Comparison of ENCODE assay signal across 5 fruit fly cellular contexts in genomic region chr2L:131466-132270, dm6.
TF ChIP-seq lines count a peak whose summit lies in the region.

Gene Gs1, plus strand, starts transcription at chr2L:132077.

- peak; percentile 41 for TF ChIP-seq CTCF in whole organism, embryonic (GFP tag; optimal IDR thresholded peaks at IDR 0.05; lab: Kevin White, UChicago)

TF ChIP-seq in whole organism, adult, 20 proteins besides CTCF, POLR2A, EP300 and RAD21 (continues in another document):
- peak; percentile 10 for TF ChIP-seq Hr96 (GFP tag; optimal IDR thresholded peaks at IDR 0.05; lab: Kevin White, UChicago)
- peak; percentile 12 for TF ChIP-seq CG7045 (GFP tag; optimal IDR thresholded peaks at IDR 0.05; lab: Kevin White, UChicago)
- peak; percentile 37 for TF ChIP-seq CG1620 (GFP tag; optimal IDR thresholded peaks at IDR 0.05; lab: Kevin White, UChicago)
- TF ChIP-seq toe (GFP tag; optimal IDR thresholded peaks at IDR 0.05; lab: Kevin White, UChicago), result peak; percentile 43
- TF ChIP-seq CG5204 (GFP tag; optimal IDR thresholded peaks at IDR 0.05; lab: Kevin White, UChicago), result no peak
- peak; percentile 8 for TF ChIP-seq CG11617 (GFP tag; optimal IDR thresholded peaks at IDR 0.05; lab: Kevin White, UChicago)
- peak; percentile 68 for TF ChIP-seq CG12768 (GFP tag; optimal IDR thresholded peaks at IDR 0.05; lab: Kevin White, UChicago)
- TF ChIP-seq tj (GFP tag; optimal IDR thresholded peaks at IDR 0.05; lab: Kevin White, UChicago), result peak; percentile 26
- TF ChIP-seq CG14711 (tag; optimal IDR thresholded peaks at IDR 0.05; lab: Kevin White, UChicago), result peak; percentile 29
- peak; percentile 19 for TF ChIP-seq CG7101 (tag; optimal IDR thresholded peaks at IDR 0.05; lab: Kevin White, UChicago)
- TF ChIP-seq kay (GFP tag; lab: Kevin White, UChicago; ENCODE audit: borderline replicate concordance), result peak; percentile 86
- TF ChIP-seq cnc (optimal IDR thresholded peaks at IDR 0.05; lab: Kevin White, UChicago), result no peak
- no peak for TF ChIP-seq CG33017 (tag; optimal IDR thresholded peaks at IDR 0.05; lab: Kevin White, UChicago)
- TF ChIP-seq bab1 (GFP tag; optimal IDR thresholded peaks at IDR 0.05; lab: Kevin White, UChicago), result peak; percentile 64
- peak; percentile 95 for TF ChIP-seq pad (GFP tag; optimal IDR thresholded peaks at IDR 0.05; lab: Kevin White, UChicago)
- no peak for TF ChIP-seq Crg-1 (GFP tag; optimal IDR thresholded peaks at IDR 0.05; lab: Kevin White, UChicago)
- TF ChIP-seq cic (GFP tag; optimal IDR thresholded peaks at IDR 0.05; lab: Kevin White, UChicago), result peak; percentile 68
- peak; percentile 21 for TF ChIP-seq Mnt (GFP tag; optimal IDR thresholded peaks at IDR 0.05; lab: Kevin White, UChicago)

TF ChIP-seq in whole organism, embryonic, 481 proteins besides CTCF, POLR2A, EP300 and RAD21 (continues in another document):
- TF ChIP-seq jumu (GFP tag; optimal IDR thresholded peaks at IDR 0.05; lab: Kevin White, UChicago) (no peak), Nf-YB (GFP tag; optimal IDR thresholded peaks at IDR 0.05; lab: Kevin White, UChicago) (peak; percentile 65), ftz-f1 (GFP tag; optimal IDR thresholded peaks at IDR 0.05; lab: Kevin White, UChicago) (peak; percentile 89), bbx (GFP tag; IDR thresholded peaks at IDR 0.05; lab: Robert Waterston, UW; ENCODE audit: partially characterized antibody) (peak; percentile 65; the same call in 1 of the 2 replicates), CG32767 (GFP tag; IDR thresholded peaks at IDR 0.05; lab: Robert Waterston, UW) (peak; percentile 49; the same call in 1 of the 2 replicates), bab2 (GFP tag; optimal IDR thresholded peaks at IDR 0.05; lab: Kevin White, UChicago) (no peak), onecut (GFP tag; IDR thresholded peaks at IDR 0.05; lab: Robert Waterston, UW) (peak; percentile 23; the same call in 1 of the 2 replicates), Blimp-1 (GFP tag; optimal IDR thresholded peaks at IDR 0.05; lab: Kevin White, UChicago) (peak; percentile 87), sens (GFP tag; lab: Kevin White, UChicago) (peak; percentile 59), MBD-R2 (GFP tag; IDR thresholded peaks at IDR 0.05; lab: Robert Waterston, UW) (peak; percentile 18; the same call in 1 of the 2 replicates), CG15514 (GFP tag; optimal IDR thresholded peaks at IDR 0.05; lab: Kevin White, UChicago) (peak; percentile 44), abd-A (tag; optimal IDR thresholded peaks at IDR 0.05; lab: Kevin White, UChicago) (peak; percentile 79), CG16779 (GFP tag; IDR thresholded peaks at IDR 0.05; lab: Robert Waterston, UW) (0 out of 2 replicates have a peak, but pooled peaks have one; percentile 12), pb (GFP tag; optimal IDR thresholded peaks at IDR 0.05; lab: Kevin White, UChicago) (peak; percentile 30), crol (GFP tag; IDR thresholded peaks at IDR 0.05; lab: Robert Waterston, UW) (peak; percentile 32; the same call in 1 of the 2 replicates), CG1529 (GFP tag; optimal IDR thresholded peaks at IDR 0.05; lab: Kevin White, UChicago) (peak; percentile 17), oc (tag; optimal IDR thresholded peaks at IDR 0.05; lab: Kevin White, UChicago) (peak; percentile 48)

TF ChIP-seq in whole organism, prepupa, 60 proteins besides CTCF, POLR2A, EP300 and RAD21 (continues in another document):
- TF ChIP-seq svp (GFP tag; lab: Kevin White, UChicago) (peak; percentile 75), salr (GFP tag; optimal IDR thresholded peaks at IDR 0.05; lab: Kevin White, UChicago) (peak in 1 of 2 experiments; percentile 21), CG8119 (GFP tag; IDR thresholded peaks at IDR 0.05; lab: Robert Waterston, UW) (peak; percentile 57; the same call in 2 of the 3 replicates), CG6276 (GFP tag; optimal IDR thresholded peaks at IDR 0.05; lab: Kevin White, UChicago) (peak; percentile 86), ss (GFP tag; optimal IDR thresholded peaks at IDR 0.05; lab: Kevin White, UChicago) (peak; percentile 58 to 72), Eip78C (GFP tag; lab: Kevin White, UChicago) (peak; percentile 87), Sox14 (GFP tag; optimal IDR thresholded peaks at IDR 0.05; lab: Kevin White, UChicago) (peak; percentile 72), esn (GFP tag; optimal IDR thresholded peaks at IDR 0.05; lab: Kevin White, UChicago) (peak; percentile 24), CG3919 (GFP tag; optimal IDR thresholded peaks at IDR 0.05; lab: Kevin White, UChicago) (peak; percentile 24), CG15336 (GFP tag; IDR thresholded peaks at IDR 0.05; lab: Robert Waterston, UW) (peak; percentile 55; the same call in 1 of the 2 replicates), acj6 (GFP tag; optimal IDR thresholded peaks at IDR 0.05; lab: Kevin White, UChicago) (no peak), CG34406 (GFP tag; optimal IDR thresholded peaks at IDR 0.05; lab: Kevin White, UChicago) (no peak), CG16779 (tag; optimal IDR thresholded peaks at IDR 0.05; lab: Kevin White, UChicago) (peak; percentile 39), topi (GFP tag; optimal IDR thresholded peaks at IDR 0.05; lab: Kevin White, UChicago) (peak; percentile 20), Hr4 (GFP tag; optimal IDR thresholded peaks at IDR 0.05; lab: Kevin White, UChicago) (peak; percentile 43), Blimp-1 (GFP tag; optimal IDR thresholded peaks at IDR 0.05; lab: Kevin White, UChicago) (peak; percentile 62), Ets21C (GFP tag; optimal IDR thresholded peaks at IDR 0.05; lab: Kevin White, UChicago) (no peak), Sox102F (GFP tag; optimal IDR thresholded peaks at IDR 0.05; lab: Kevin White, UChicago) (peak; percentile 52), CG8319 (GFP tag; optimal IDR thresholded peaks at IDR 0.05; lab: Kevin White, UChicago) (no peak)

TF ChIP-seq in whole organism, pupa, 21 proteins besides CTCF, POLR2A, EP300 and RAD21:
- TF ChIP-seq Pif1B (GFP tag; optimal IDR thresholded peaks at IDR 0.05; lab: Kevin White, UChicago) (peak; percentile 13), rn (GFP tag; IDR thresholded peaks at IDR 0.05; lab: Robert Waterston, UW) (no peak), CG15710 (tag; optimal IDR thresholded peaks at IDR 0.05; lab: Kevin White, UChicago) (peak; percentile 2), CG14655 (GFP tag; optimal IDR thresholded peaks at IDR 0.05; lab: Kevin White, UChicago) (peak; percentile 52), D1 (tag; optimal IDR thresholded peaks at IDR 0.05; lab: Kevin White, UChicago) (no peak), CG8301 (tag; optimal IDR thresholded peaks at IDR 0.05; lab: Kevin White, UChicago) (peak; percentile 25), CG17806 (tag; optimal IDR thresholded peaks at IDR 0.05; lab: Kevin White, UChicago) (no peak), fd96Ca (GFP tag; IDR thresholded peaks at IDR 0.05; lab: Robert Waterston, UW) (peak; percentile 39; the same call in 1 of the 3 replicates), CG10348 (GFP tag; IDR thresholded peaks at IDR 0.05; lab: Robert Waterston, UW) (no peak), gl (tag; optimal IDR thresholded peaks at IDR 0.05; lab: Kevin White, UChicago) (peak; percentile 61), EcR (GFP tag; optimal IDR thresholded peaks at IDR 0.05; lab: Kevin White, UChicago) (peak; percentile 35), CG9948 (tag; optimal IDR thresholded peaks at IDR 0.05; lab: Kevin White, UChicago) (no peak), CG13204 (GFP tag; optimal IDR thresholded peaks at IDR 0.05; lab: Kevin White, UChicago) (peak; percentile 44), Pif1A (GFP tag; optimal IDR thresholded peaks at IDR 0.05; lab: Kevin White, UChicago) (peak; percentile 17), CG8159 (tag; optimal IDR thresholded peaks at IDR 0.05; lab: Kevin White, UChicago) (no peak), CG32121 (GFP tag; IDR thresholded peaks at IDR 0.05; lab: Robert Waterston, UW) (no peak), Ets98B (GFP tag; IDR thresholded peaks at IDR 0.05; lab: Robert Waterston, UW) (peak; percentile 79), CG12605 (GFP tag; IDR thresholded peaks at IDR 0.05; lab: Robert Waterston, UW) (peak; percentile 71), CG34367 (tag; optimal IDR thresholded peaks at IDR 0.05; lab: Kevin White, UChicago) (peak; percentile 34), CG4496 (GFP tag; IDR thresholded peaks at IDR 0.05; lab: Robert Waterston, UW) (peak; percentile 60; the same call in 2 of the 3 replicates), Snoo (tag; optimal IDR thresholded peaks at IDR 0.05; lab: Kevin White, UChicago) (no peak)

TF ChIP-seq in whole organism, wandering third instar larva, 38 proteins besides CTCF, POLR2A, EP300 and RAD21 (continues in another document):
- peak; percentile 59 for TF ChIP-seq Sp1 (GFP tag; optimal IDR thresholded peaks at IDR 0.05; lab: Kevin White, UChicago)
- peak in 1 of 2 experiments; percentile 15 for TF ChIP-seq foxo (GFP tag; optimal IDR thresholded peaks at IDR 0.05; lab: Kevin White, UChicago)
- TF ChIP-seq Vsx2 (GFP tag; optimal IDR thresholded peaks at IDR 0.05; lab: Kevin White, UChicago; ENCODE audit: partially characterized antibody), result no peak
- no peak for TF ChIP-seq lola (GFP tag; optimal IDR thresholded peaks at IDR 0.05; lab: Kevin White, UChicago)
- no peak for TF ChIP-seq ey (GFP tag; optimal IDR thresholded peaks at IDR 0.05; lab: Kevin White, UChicago)
- no peak for TF ChIP-seq Myc (optimal IDR thresholded peaks at IDR 0.05; lab: Kevin White, UChicago)
- no peak for TF ChIP-seq dmrt93B (GFP tag; optimal IDR thresholded peaks at IDR 0.05; lab: Kevin White, UChicago)
- no peak for TF ChIP-seq jim (GFP tag; optimal IDR thresholded peaks at IDR 0.05; lab: Kevin White, UChicago)
- no peak for TF ChIP-seq HLH106 (tag; optimal IDR thresholded peaks at IDR 0.05; lab: Kevin White, UChicago)
- no peak for TF ChIP-seq GATAd (GFP tag; optimal IDR thresholded peaks at IDR 0.05; lab: Kevin White, UChicago)
- no peak for TF ChIP-seq Abd-B (GFP tag; optimal IDR thresholded peaks at IDR 0.05; lab: Kevin White, UChicago)
- TF ChIP-seq rgr (GFP tag; optimal IDR thresholded peaks at IDR 0.05; lab: Kevin White, UChicago), result peak; percentile 45
- TF ChIP-seq Jra (GFP tag; optimal IDR thresholded peaks at IDR 0.05; lab: Kevin White, UChicago), result no peak
- no peak for TF ChIP-seq sv (GFP tag; optimal IDR thresholded peaks at IDR 0.05; lab: Kevin White, UChicago)
- no peak for TF ChIP-seq Mio (GFP tag; optimal IDR thresholded peaks at IDR 0.05; lab: Kevin White, UChicago)
- no peak for TF ChIP-seq fru (GFP tag; optimal IDR thresholded peaks at IDR 0.05; lab: Kevin White, UChicago)
- peak; percentile 42 for TF ChIP-seq Hnf4 (GFP tag; optimal IDR thresholded peaks at IDR 0.05; lab: Kevin White, UChicago)
- no peak for TF ChIP-seq CrebA (GFP tag; optimal IDR thresholded peaks at IDR 0.05; lab: Kevin White, UChicago; ENCODE audit: borderline replicate concordance)
- TF ChIP-seq Dfd (GFP tag; optimal IDR thresholded peaks at IDR 0.05; lab: Kevin White, UChicago), result no peak
- TF ChIP-seq sage (GFP tag; optimal IDR thresholded peaks at IDR 0.05; lab: Kevin White, UChicago), result no peak
- peak; percentile 90 for TF ChIP-seq Dif (GFP tag; optimal IDR thresholded peaks at IDR 0.05; lab: Kevin White, UChicago; ENCODE audit: partially characterized antibody)
- peak; percentile 66 to 89 for TF ChIP-seq dl (GFP tag; optimal IDR thresholded peaks at IDR 0.05; lab: Kevin White, UChicago; ENCODE audit: insufficient read depth in 1 of 2, partially characterized antibody in 2 of 2)
- no peak for TF ChIP-seq woc (GFP tag; optimal IDR thresholded peaks at IDR 0.05; lab: Kevin White, UChicago)
- no peak for TF ChIP-seq brk (GFP tag; optimal IDR thresholded peaks at IDR 0.05; lab: Kevin White, UChicago)
